Fruit fly (Drosophila melanogaster): ENCODE measurements around the gene ND-39.

DNA sequence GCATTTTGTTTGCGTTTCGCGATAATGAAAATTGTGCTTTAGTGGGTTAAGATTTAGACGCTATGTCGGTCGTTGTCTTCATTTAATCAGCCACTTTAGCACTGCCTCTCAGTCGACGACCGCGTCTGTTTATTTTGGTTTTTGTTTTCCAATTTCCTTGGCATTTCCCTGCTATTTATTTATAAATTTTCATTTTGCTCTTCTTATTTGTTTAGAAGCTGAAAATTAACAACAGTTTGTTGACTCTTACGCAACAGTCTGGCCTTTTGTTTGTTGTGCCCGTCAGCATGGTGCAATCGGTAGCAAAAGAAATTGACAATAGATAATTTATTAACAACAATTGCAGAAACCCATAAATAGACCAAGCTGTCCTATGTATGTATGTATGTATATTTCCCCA, 15.7 kb downstream of the ND-39 start:
- TF ChIP-seq CG6808 (GFP tag; optimal IDR thresholded peaks at IDR 0.05) (no peak), esn (GFP tag; optimal IDR thresholded peaks at IDR 0.05) (no peak), Sox102F (GFP tag; optimal IDR thresholded peaks at IDR 0.05) (no peak), fkh (GFP tag; optimal IDR thresholded peaks at IDR 0.05) (no peak), dsx (GFP tag; optimal IDR thresholded peaks at IDR 0.05; ENCODE audit: poor library complexity, severe bottlenecking) (no peak), ss (GFP tag; optimal IDR thresholded peaks at IDR 0.05) (no peak), Sox15 (GFP tag; optimal IDR thresholded peaks at IDR 0.05) (no peak)
